Worm (Caenorhabditis elegans) whole organism, young adult: ENCODE results near the gene far-6.

Source experiments
- C06A6.2 ChIP-seq: fragments of 200-800 bp; sonication (Bioruptor generic); conservative IDR thresholded peaks from 2 replicates; pipeline ENCODE4 v1.3.6; 2022; ENCODE audit warnings: missing genetic modification characterization, missing compliant biosample characterization
- F37B4.10 ChIP-seq: fragments of 200-800 bp; sonication (Bioruptor generic); IDR thresholded peaks from 2 replicates; pipeline ENCODE4 v1.3.6; 2022; ENCODE audit warnings: missing genetic modification characterization, missing compliant biosample characterization
- F55B11.4 ChIP-seq: sonication (generic microtip); optimal IDR thresholded peaks from 2 replicates; lab custom pipeline; 2016; ENCODE audit warnings: missing compliant biosample characterization, missing genetic modification characterization, borderline replicate concordance; ENCODE audit not compliant: insufficient read depth
- T26A5.8 ChIP-seq: sonication (generic microtip); optimal IDR thresholded peaks from 2 replicates; lab custom pipeline; 2016; ENCODE audit warnings: missing genetic modification characterization, missing compliant biosample characterization
- ama-1 ChIP-seq, 3 experiments: fragments of 150-350 bp in 1 of 3; sonication (generic microtip) in 2 of 3; optimal IDR thresholded peaks; 2 replicates each; lab custom pipeline; 2014 to 2018; ENCODE audit warnings: missing biosample characterization in 2 of 3, missing genetic modification characterization in 2 of 3, missing genetic modification reagents in 2 of 3
- aptf-3 ChIP-seq: fragments of 200-800 bp; sonication (Bioruptor generic); IDR thresholded peaks from 2 replicates; pipeline ENCODE4 v1.3.6; 2022; ENCODE audit warnings: missing genetic modification characterization, missing compliant biosample characterization
- egl-18 ChIP-seq: fragments of 200-800 bp; sonication (Bioruptor generic); IDR thresholded peaks from 2 replicates; pipeline ENCODE4 v1.3.6; 2022; ENCODE audit warnings: missing genetic modification reagents, missing genetic modification characterization, missing compliant biosample characterization
- lin-40 ChIP-seq: sonication (generic microtip); optimal IDR thresholded peaks from 2 replicates; lab custom pipeline; 2016; ENCODE audit warnings: missing genetic modification characterization, mild to moderate bottlenecking, missing compliant biosample characterization, missing genotype, missing genetic modification reagents
- lin-54 ChIP-seq: fragments of 200-800 bp; sonication (Bioruptor generic); optimal IDR thresholded peaks from 2 replicates; lab custom pipeline; 2018; ENCODE audit warnings: mild to moderate bottlenecking, missing genetic modification characterization, missing compliant biosample characterization
- madf-8 ChIP-seq: fragments of 200-800 bp; sonication (Bioruptor generic); conservative IDR thresholded peaks from 2 replicates; pipeline ENCODE4 v1.3.6; 2022; ENCODE audit warnings: missing genetic modification reagents, missing genetic modification characterization, missing compliant biosample characterization
- nhr-120 ChIP-seq: fragments of 200-800 bp; sonication (Bioruptor generic); IDR thresholded peaks from 2 replicates; pipeline ENCODE4 v1.3.6; 2022; ENCODE audit warnings: missing genetic modification characterization, missing compliant biosample characterization
- pha-4 ChIP-seq: fragments of 150-350 bp; sonication (generic microtip); optimal IDR thresholded peaks from 2 replicates; lab custom pipeline; 2014; ENCODE audit warnings: missing biosample characterization, missing genetic modification reagents, missing genetic modification characterization
- snpc-3.4 ChIP-seq: sonication (generic microtip); optimal IDR thresholded peaks from 2 replicates; lab custom pipeline; 2017; ENCODE audit warnings: missing genetic modification characterization, mild to moderate bottlenecking, missing compliant biosample characterization, antibody characterized with exemption, moderate library complexity, missing genotype, missing genetic modification reagents
- tlf-1 ChIP-seq: fragments of 200-800 bp; sonication (Bioruptor generic); optimal IDR thresholded peaks from 2 replicates; lab custom pipeline; 2018; ENCODE audit warnings: mild to moderate bottlenecking, missing genetic modification characterization, missing compliant biosample characterization

DNA sequence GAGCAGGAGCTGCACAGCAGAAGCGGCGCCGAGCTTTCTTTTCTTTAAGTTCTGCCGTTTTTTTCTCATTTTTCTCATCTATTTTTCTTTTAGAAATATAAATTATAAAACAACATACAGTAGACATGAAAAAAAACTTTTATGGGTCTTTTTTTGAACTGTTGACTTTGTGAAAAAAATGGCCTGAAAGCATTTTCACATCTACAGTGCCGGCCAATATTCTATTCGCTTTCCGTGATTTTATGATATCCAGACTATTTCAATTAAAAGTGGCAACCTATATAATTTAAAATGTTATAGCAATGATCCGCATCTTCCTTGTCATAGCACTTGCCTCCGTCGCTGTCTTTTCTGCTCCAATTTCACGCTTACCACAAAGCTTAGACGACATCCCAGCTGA lies at the start of gene far-6:
- no peak for TF ChIP-seq F37B4.10 (GFP tag; lab: Robert Waterston, UW)
- TF ChIP-seq madf-8 (GFP tag; lab: Robert Waterston, UW) = no peak
- TF ChIP-seq egl-18 (GFP tag; lab: Robert Waterston, UW) = no peak
- TF ChIP-seq aptf-3 (GFP tag; lab: Robert Waterston, UW) = no peak
- no peak for TF ChIP-seq lin-40
- TF ChIP-seq ama-1 (optimal IDR thresholded peaks at IDR 0.05; lab: Kevin White, UChicago) = no peak
- TF ChIP-seq ama-1 (GFP tag; optimal IDR thresholded peaks at IDR 0.05; lab: Kevin White, UChicago) = no peak
- TF ChIP-seq F55B11.4 (tag; lab: Kevin White, UChicago) = no peak
- no peak for TF ChIP-seq nhr-120 (GFP tag; lab: Robert Waterston, UW)
- no peak for TF ChIP-seq C06A6.2 (GFP tag; lab: Robert Waterston, UW)
- no peak for TF ChIP-seq lin-54 (GFP tag; lab: Kevin White, UChicago)
- TF ChIP-seq snpc-3.4 (tag; lab: Kevin White, UChicago) = no peak
- TF ChIP-seq pha-4 (tag; lab: Kevin White, UChicago) = no peak
- no peak for TF ChIP-seq tlf-1
- TF ChIP-seq T26A5.8 (tag; lab: Kevin White, UChicago) = no peak
